Fruit fly (Drosophila melanogaster): ENCODE measurements around the gene AdamTS-B.

AdamTS-B gene

DNA sequence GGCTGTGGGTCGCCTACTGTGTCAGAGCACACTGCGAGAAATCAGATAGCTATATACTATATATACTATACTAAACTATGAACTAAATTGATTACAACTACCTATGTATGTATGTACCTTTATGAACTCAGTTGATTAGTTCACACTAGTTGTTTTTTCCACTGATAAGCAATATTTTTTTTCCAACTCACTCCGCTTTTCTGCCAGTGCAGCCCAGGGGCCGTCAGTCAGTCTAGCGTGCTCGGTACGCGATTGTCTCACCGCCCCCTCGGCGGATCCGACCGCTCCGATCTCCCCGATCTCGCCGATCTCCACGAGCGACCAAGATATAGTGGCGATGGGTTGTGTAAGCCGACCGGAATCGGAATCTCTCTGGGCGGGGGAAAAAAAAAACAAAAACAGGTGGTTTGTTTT lies 7.5 kb downstream of the AdamTS-B start (continued):
- TF ChIP-seq CG12942 (GFP tag; optimal IDR thresholded peaks at IDR 0.05) (peak; percentile 54), Stat92E (GFP tag; optimal IDR thresholded peaks at IDR 0.05) (no peak), caup (GFP tag; optimal IDR thresholded peaks at IDR 0.05; ENCODE audit: severe bottlenecking) (peak; percentile 87), CG10565 (GFP tag; optimal IDR thresholded peaks at IDR 0.05) (no peak), vnd (GFP tag; IDR thresholded peaks at IDR 0.05; ENCODE audit: partially characterized antibody) (no peak), HHEX (GFP tag; optimal IDR thresholded peaks at IDR 0.05) (peak; percentile 87), CG14014 (GFP tag; IDR thresholded peaks at IDR 0.05) (peak; percentile 89), Dek (tag; optimal IDR thresholded peaks at IDR 0.05) (peak; percentile 85), CG11085 (GFP tag; IDR thresholded peaks at IDR 0.05) (peak; percentile 88), CG18476 (GFP tag; optimal IDR thresholded peaks at IDR 0.05) (peak; percentile 75), btn (GFP tag; optimal IDR thresholded peaks at IDR 0.05) (peak; percentile 12), CG12391 (tag; optimal IDR thresholded peaks at IDR 0.05) (peak; percentile 80), ab (GFP tag; optimal IDR thresholded peaks at IDR 0.05) (no peak), Jarid2 (GFP tag; optimal IDR thresholded peaks at IDR 0.05) (peak; percentile 64), Atf3 (GFP tag; optimal IDR thresholded peaks at IDR 0.05) (peak; percentile 22), Kr (GFP tag; optimal IDR thresholded peaks at IDR 0.05) (no peak), CG3838 (GFP tag; optimal IDR thresholded peaks at IDR 0.05) (peak; percentile 23), sens-2 (GFP tag; IDR thresholded peaks at IDR 0.05) (peak; percentile 42; the same call in 1 of the 2 replicates), CG4707 (GFP tag; optimal IDR thresholded peaks at IDR 0.05) (no peak), Doc3 (GFP tag; IDR thresholded peaks at IDR 0.05; ENCODE audit: partially characterized antibody) (no peak), dpn (GFP tag; optimal IDR thresholded peaks at IDR 0.05) (peak; percentile 79 to 82), pros (GFP tag; optimal IDR thresholded peaks at IDR 0.05) (no peak), sim (GFP tag; IDR thresholded peaks at IDR 0.05) (0 out of 2 replicates have a peak, but pooled peaks have one; percentile 38), pnt (GFP tag; optimal IDR thresholded peaks at IDR 0.05) (peak; percentile 71), cato (GFP tag; optimal IDR thresholded peaks at IDR 0.05; ENCODE audit: borderline replicate concordance) (peak; percentile 48), Deaf1 (tag; optimal IDR thresholded peaks at IDR 0.05) (peak; percentile 82), CG11695 (GFP tag; IDR thresholded peaks at IDR 0.05) (peak; percentile 90), Chrac-16 (GFP tag; optimal IDR thresholded peaks at IDR 0.05) (peak; percentile 64), CG4854 (GFP tag; optimal IDR thresholded peaks at IDR 0.05) (peak; percentile 46), CG30431 (GFP tag; optimal IDR thresholded peaks at IDR 0.05) (peak; percentile 48), CG12219 (GFP tag; optimal IDR thresholded peaks at IDR 0.05) (peak; percentile 67), E2f1 (GFP tag; IDR thresholded peaks at IDR 0.05) (peak; percentile 88), eyg (GFP tag; optimal IDR thresholded peaks at IDR 0.05) (peak; percentile 23), odd (GFP tag; optimal IDR thresholded peaks at IDR 0.05) (peak; percentile 74), CG11723 (GFP tag; optimal IDR thresholded peaks at IDR 0.05) (peak; percentile 37), chm (GFP tag; IDR thresholded peaks at IDR 0.05) (peak; percentile 83), usp (GFP tag; optimal IDR thresholded peaks at IDR 0.05) (no peak), dimm (GFP tag; IDR thresholded peaks at IDR 0.05) (peak; percentile 63; the same call in 1 of the 2 replicates), D19A (tag; optimal IDR thresholded peaks at IDR 0.05) (peak; percentile 72), CG14667 (GFP tag; IDR thresholded peaks at IDR 0.05) (peak; percentile 77), E2f2 (GFP tag; IDR thresholded peaks at IDR 0.05) (peak; percentile 66), HLH3B (GFP tag; IDR thresholded peaks at IDR 0.05) (peak; percentile 90), ro (GFP tag; IDR thresholded peaks at IDR 0.05) (peak; percentile 80), luna (GFP tag; optimal IDR thresholded peaks at IDR 0.05) (peak; percentile 17), Optix (GFP tag; IDR thresholded peaks at IDR 0.05) (peak; percentile 86), zen2 (GFP tag; IDR thresholded peaks at IDR 0.05; ENCODE audit: partially characterized antibody) (no peak), tll (GFP tag; optimal IDR thresholded peaks at IDR 0.05) (no peak), MESR4 (GFP tag; optimal IDR thresholded peaks at IDR 0.05) (no peak), Dbx (GFP tag; IDR thresholded peaks at IDR 0.05) (peak; percentile 93), CG4617 (GFP tag; optimal IDR thresholded peaks at IDR 0.05; ENCODE audit: borderline replicate concordance) (peak; percentile 31)
